Worm (Caenorhabditis elegans): ENCODE results near the gene brf-1.

brf-1 gene

ce11 chrII:7325063-7325480 lies 19.4 kb downstream of the brf-1 start:
- no peak for TF ChIP-seq pes-1 (GFP tag; IDR thresholded peaks at IDR 0.05)
- TF ChIP-seq ets-7 (tag; optimal IDR thresholded peaks at IDR 0.05), result no peak
- no peak for TF ChIP-seq sea-1 (GFP tag; conservative IDR thresholded peaks at IDR 0.05)
- no peak for TF ChIP-seq hnd-1 (tag; optimal IDR thresholded peaks at IDR 0.05)
- no peak for TF ChIP-seq flt-1 (GFP tag; IDR thresholded peaks at IDR 0.05)
- TF ChIP-seq B0310.2 (tag; optimal IDR thresholded peaks at IDR 0.05), result no peak
- no peak for TF ChIP-seq ceh-36 (tag; optimal IDR thresholded peaks at IDR 0.05)
- no peak for TF ChIP-seq aly-1 (tag; optimal IDR thresholded peaks at IDR 0.05)
- no peak for TF ChIP-seq ceh-13 (GFP tag; optimal IDR thresholded peaks at IDR 0.05)
- TF ChIP-seq tra-4 (tag; optimal IDR thresholded peaks at IDR 0.05), result no peak

DNA sequence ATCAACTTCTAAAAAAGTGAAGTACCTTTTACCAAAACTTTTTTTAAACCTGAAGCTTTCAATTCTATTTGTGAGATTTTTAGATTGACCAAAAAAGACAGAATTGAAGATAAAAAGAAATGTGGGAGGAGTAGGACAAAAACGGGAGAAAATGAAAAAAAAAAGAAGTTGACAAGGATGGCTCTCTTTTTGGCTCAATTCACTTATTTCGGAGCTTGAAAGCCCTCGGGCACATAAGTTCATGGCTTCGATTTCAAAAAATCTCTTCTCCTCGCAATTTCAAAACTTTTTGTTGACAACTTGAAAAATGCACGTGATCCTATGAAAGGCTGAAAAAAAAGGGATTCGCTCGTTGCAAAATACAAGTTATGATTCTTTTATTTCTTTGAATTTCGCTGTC lies 20.5 kb downstream of the brf-1 start:
- TF ChIP-seq ets-7 (tag; optimal IDR thresholded peaks at IDR 0.05) (no peak), ama-1 (optimal IDR thresholded peaks at IDR 0.05) (no peak), tra-4 (tag; optimal IDR thresholded peaks at IDR 0.05) (no peak), hmg-4 (GFP tag; optimal IDR thresholded peaks at IDR 0.05) (no peak), F13C5.2 (tag; optimal IDR thresholded peaks at IDR 0.05) (no peak), sea-1 (GFP tag; conservative IDR thresholded peaks at IDR 0.05) (no peak), hnd-1 (tag; optimal IDR thresholded peaks at IDR 0.05) (no peak), scrt-1 (GFP tag; IDR thresholded peaks at IDR 0.05) (no peak), tbx-37 (GFP tag; conservative IDR thresholded peaks at IDR 0.05) (no peak), flt-1 (GFP tag; IDR thresholded peaks at IDR 0.05) (no peak), pes-1 (GFP tag; IDR thresholded peaks at IDR 0.05) (no peak), hmbx-1 (tag; optimal IDR thresholded peaks at IDR 0.05) (no peak), aly-1 (tag; optimal IDR thresholded peaks at IDR 0.05) (no peak), ceh-36 (tag; optimal IDR thresholded peaks at IDR 0.05) (no peak), tbx-11 (GFP tag; IDR thresholded peaks at IDR 0.05) (no peak)

ce11 chrII:7326997-7327396 lies 21.3 kb downstream of the brf-1 start:
- TF ChIP-seq ama-1 (optimal IDR thresholded peaks at IDR 0.05) (no peak), sea-1 (GFP tag; conservative IDR thresholded peaks at IDR 0.05) (no peak), hmg-4 (GFP tag; optimal IDR thresholded peaks at IDR 0.05) (no peak), scrt-1 (GFP tag; IDR thresholded peaks at IDR 0.05) (no peak), B0310.2 (tag; optimal IDR thresholded peaks at IDR 0.05) (no peak), ets-7 (tag; optimal IDR thresholded peaks at IDR 0.05) (no peak), pes-1 (GFP tag; IDR thresholded peaks at IDR 0.05) (no peak), tbx-37 (GFP tag; conservative IDR thresholded peaks at IDR 0.05) (no peak), hnd-1 (tag; optimal IDR thresholded peaks at IDR 0.05) (no peak), tbx-11 (GFP tag; IDR thresholded peaks at IDR 0.05) (no peak), tra-4 (tag; optimal IDR thresholded peaks at IDR 0.05) (no peak), hmbx-1 (tag; optimal IDR thresholded peaks at IDR 0.05) (no peak), aly-1 (tag; optimal IDR thresholded peaks at IDR 0.05) (no peak), flt-1 (GFP tag; IDR thresholded peaks at IDR 0.05) (no peak), F13C5.2 (tag; optimal IDR thresholded peaks at IDR 0.05) (no peak), ceh-36 (tag; optimal IDR thresholded peaks at IDR 0.05) (no peak), ceh-13 (GFP tag; optimal IDR thresholded peaks at IDR 0.05) (no peak)

- TF ChIP-seq ceh-13 (GFP tag; optimal IDR thresholded peaks at IDR 0.05) (no peak), ets-7 (tag; optimal IDR thresholded peaks at IDR 0.05) (no peak), aly-1 (tag; optimal IDR thresholded peaks at IDR 0.05) (no peak), scrt-1 (GFP tag; IDR thresholded peaks at IDR 0.05) (no peak), tra-4 (tag; optimal IDR thresholded peaks at IDR 0.05) (no peak), hmg-4 (GFP tag; optimal IDR thresholded peaks at IDR 0.05) (no peak), hmbx-1 (tag; optimal IDR thresholded peaks at IDR 0.05) (no peak), ceh-36 (tag; optimal IDR thresholded peaks at IDR 0.05) (no peak), tbx-37 (GFP tag; conservative IDR thresholded peaks at IDR 0.05) (no peak), ama-1 (optimal IDR thresholded peaks at IDR 0.05) (no peak), tbx-11 (GFP tag; IDR thresholded peaks at IDR 0.05) (no peak), pes-1 (GFP tag; IDR thresholded peaks at IDR 0.05) (no peak)
These were observed 25.6 kb downstream of the brf-1 start, which contains the start of gene npax-1 for ce11 chrII:7331224-7331623. npax-1 (minus strand) TSS chrII:7331324.

DNA sequence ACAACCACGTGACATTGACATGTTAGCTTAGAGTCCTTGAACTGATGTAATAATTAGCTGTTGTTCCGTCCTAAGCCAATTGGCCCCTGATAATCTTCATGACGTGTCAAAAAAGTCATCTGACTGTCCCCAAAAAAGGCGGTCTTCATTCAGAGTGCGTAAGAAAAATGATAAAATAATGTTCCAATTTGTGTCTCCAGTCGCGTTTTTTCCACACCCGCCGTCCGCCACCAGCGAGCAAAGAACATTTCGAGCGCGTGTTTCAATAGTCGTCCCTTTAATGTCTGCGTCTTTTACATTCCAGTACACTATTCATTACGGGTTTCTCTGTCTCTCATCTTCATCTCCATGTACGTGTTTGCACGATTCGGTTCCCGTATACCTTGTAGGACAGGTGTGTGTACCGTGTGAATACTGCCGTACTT lies 31.8 kb downstream of the brf-1 start:
- TF ChIP-seq hmbx-1 (tag; optimal IDR thresholded peaks at IDR 0.05) (no peak), hmg-4 (GFP tag; optimal IDR thresholded peaks at IDR 0.05) (no peak), tbx-37 (GFP tag; conservative IDR thresholded peaks at IDR 0.05) (no peak), pes-1 (GFP tag; IDR thresholded peaks at IDR 0.05) (no peak), ama-1 (optimal IDR thresholded peaks at IDR 0.05) (no peak), B0310.2 (tag; optimal IDR thresholded peaks at IDR 0.05) (no peak), F13C5.2 (tag; optimal IDR thresholded peaks at IDR 0.05) (no peak), ets-7 (tag; optimal IDR thresholded peaks at IDR 0.05) (no peak), tbx-11 (GFP tag; IDR thresholded peaks at IDR 0.05) (no peak), sea-1 (GFP tag; conservative IDR thresholded peaks at IDR 0.05) (no peak), ceh-36 (tag; optimal IDR thresholded peaks at IDR 0.05) (no peak), tra-4 (tag; optimal IDR thresholded peaks at IDR 0.05) (no peak), aly-1 (tag; optimal IDR thresholded peaks at IDR 0.05) (no peak), ceh-13 (GFP tag; optimal IDR thresholded peaks at IDR 0.05) (no peak), scrt-1 (GFP tag; IDR thresholded peaks at IDR 0.05) (no peak), hnd-1 (tag; optimal IDR thresholded peaks at IDR 0.05) (no peak), flt-1 (GFP tag; IDR thresholded peaks at IDR 0.05) (no peak)

ce11 chrII:7338995-7339394 lies 33.3 kb downstream of the brf-1 start, which contains the start of gene nhr-21:
nhr-21 (plus strand) TSS chrII:7339229.
- TF ChIP-seq hnd-1 (tag; optimal IDR thresholded peaks at IDR 0.05), result no peak

DNA sequence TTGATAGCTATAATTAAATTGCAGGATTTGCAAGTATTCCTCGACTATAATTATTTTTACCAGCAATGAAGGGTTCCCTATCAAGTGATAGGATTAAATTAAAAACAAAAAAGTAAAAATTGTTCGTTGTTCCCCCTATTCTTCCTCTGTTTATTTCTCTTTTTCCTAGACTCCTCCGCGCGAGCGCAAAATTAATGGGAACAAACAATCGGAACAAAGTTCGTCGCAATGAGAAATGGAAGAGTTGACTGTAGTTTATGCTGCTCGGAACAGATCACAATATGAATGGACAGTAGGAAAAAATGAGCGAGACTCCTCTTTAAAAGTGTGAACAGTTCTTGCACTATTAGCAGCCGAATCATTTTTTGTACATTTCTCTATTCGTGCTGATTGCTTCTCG lies 35.0 kb downstream of the brf-1 start:
- TF ChIP-seq ets-7 (tag; optimal IDR thresholded peaks at IDR 0.05), result no peak
- no peak for TF ChIP-seq sea-1 (GFP tag; conservative IDR thresholded peaks at IDR 0.05)
- no peak for TF ChIP-seq F13C5.2 (tag; optimal IDR thresholded peaks at IDR 0.05)
- TF ChIP-seq tbx-37 (GFP tag; conservative IDR thresholded peaks at IDR 0.05), result no peak
- no peak for TF ChIP-seq hmbx-1 (tag; optimal IDR thresholded peaks at IDR 0.05)
- no peak for TF ChIP-seq aly-1 (tag; optimal IDR thresholded peaks at IDR 0.05)
- TF ChIP-seq hmg-4 (GFP tag; optimal IDR thresholded peaks at IDR 0.05), result no peak
- no peak for TF ChIP-seq ama-1 (optimal IDR thresholded peaks at IDR 0.05)
- no peak for TF ChIP-seq ceh-36 (tag; optimal IDR thresholded peaks at IDR 0.05)
